Worm (Caenorhabditis elegans) whole organism, L2 larva: ENCODE measurements around the gene ugt-1.
A peak's percentile ranks its signal among the peaks of the same experiment; 100 is the strongest.

Experiments
- C34F6.9 ChIP-seq: fragments of 150-350 bp; optimal IDR thresholded peaks from 2 replicates; lab custom pipeline; 2014; ENCODE audit warnings: missing biosample characterization, missing genetic modification characterization
- R02D3.7 ChIP-seq: fragments of 150-350 bp; optimal IDR thresholded peaks from 2 replicates; lab custom pipeline; 2014; ENCODE audit warnings: missing biosample characterization, missing genetic modification characterization
- alr-1 ChIP-seq: fragments of 150-350 bp; optimal IDR thresholded peaks from 2 replicates; lab custom pipeline; 2014; ENCODE audit warnings: missing biosample characterization, missing genetic modification characterization
- aly-2 ChIP-seq: fragments of 150-350 bp; optimal IDR thresholded peaks from 2 replicates; lab custom pipeline; 2014; ENCODE audit warnings: missing biosample characterization, missing genetic modification characterization
- ama-1 ChIP-seq: fragments of 150-350 bp; optimal IDR thresholded peaks from 2 replicates; lab custom pipeline; 2018; ENCODE audit warnings: inconsistent platforms
- blmp-1 ChIP-seq: sonication (generic microtip); optimal IDR thresholded peaks from 2 replicates; lab custom pipeline; 2017; ENCODE audit warnings: missing genetic modification characterization, mild to moderate bottlenecking, missing compliant biosample characterization, antibody characterized with exemption, moderate library complexity; ENCODE audit not compliant: insufficient read depth
- ceh-16 ChIP-seq: fragments of 150-350 bp; optimal IDR thresholded peaks from 2 replicates; lab custom pipeline; 2014; ENCODE audit warnings: missing biosample characterization, missing genetic modification characterization
- ceh-82 ChIP-seq: fragments of 150-350 bp; optimal IDR thresholded peaks from 2 replicates; lab custom pipeline; 2014; ENCODE audit warnings: missing biosample characterization, missing genetic modification characterization
- crh-2 ChIP-seq: sonication (generic microtip); optimal IDR thresholded peaks from 2 replicates; lab custom pipeline; 2017; ENCODE audit warnings: missing biosample characterization, missing genetic modification characterization
- dmd-4 ChIP-seq: sonication (generic microtip); optimal IDR thresholded peaks from 2 replicates; lab custom pipeline; 2017; ENCODE audit warnings: missing biosample characterization, missing genetic modification characterization
- egl-27 ChIP-seq: sonication (generic microtip); optimal IDR thresholded peaks from 3 replicates; lab custom pipeline; 2017; ENCODE audit warnings: missing biosample characterization, missing genetic modification reagents, missing genetic modification characterization
- elt-3 ChIP-seq: sonication (generic microtip); optimal IDR thresholded peaks from 2 replicates; lab custom pipeline; 2017; ENCODE audit warnings: missing biosample characterization, missing genetic modification characterization
- fos-1 ChIP-seq: fragments of 150-350 bp; optimal IDR thresholded peaks from 2 replicates; lab custom pipeline; 2014; ENCODE audit warnings: missing biosample characterization, missing genetic modification characterization
- gmeb-1 ChIP-seq: fragments of 150-350 bp; optimal IDR thresholded peaks from 2 replicates; lab custom pipeline; 2014; ENCODE audit warnings: missing biosample characterization, missing genetic modification characterization
- lsy-2 ChIP-seq, 2 experiments: fragments of 150-350 bp in 1 of 2; sonication (generic microtip) in 1 of 2; optimal IDR thresholded peaks; 2 replicates each; lab custom pipeline; 2014 to 2017; ENCODE audit warnings: missing biosample characterization in 2 of 2, missing genetic modification characterization in 2 of 2
- mab-5 ChIP-seq: fragments of 150-350 bp; optimal IDR thresholded peaks from 2 replicates; lab custom pipeline; 2014; ENCODE audit warnings: missing biosample characterization, missing genetic modification characterization
- nhr-11 ChIP-seq: fragments of 150-350 bp; optimal IDR thresholded peaks from 2 replicates; lab custom pipeline; 2014; ENCODE audit warnings: missing biosample characterization, missing genetic modification characterization
- nhr-12 ChIP-seq: fragments of 150-350 bp; optimal IDR thresholded peaks from 2 replicates; lab custom pipeline; 2014; ENCODE audit warnings: missing biosample characterization, missing genetic modification characterization
- nhr-129 ChIP-seq: fragments of 150-350 bp; optimal IDR thresholded peaks from 2 replicates; lab custom pipeline; 2014; ENCODE audit warnings: missing biosample characterization, missing genetic modification characterization
- nhr-21 ChIP-seq: fragments of 150-350 bp; optimal IDR thresholded peaks from 2 replicates; lab custom pipeline; 2014; ENCODE audit warnings: missing biosample characterization, missing genetic modification characterization
- nhr-237 ChIP-seq: fragments of 150-350 bp; optimal IDR thresholded peaks from 2 replicates; lab custom pipeline; 2014; ENCODE audit warnings: missing biosample characterization, missing genetic modification characterization
- nhr-25 ChIP-seq: fragments of 150-350 bp; sonication (generic microtip); optimal IDR thresholded peaks from 3 replicates; lab custom pipeline; 2014; ENCODE audit warnings: missing biosample characterization, missing genetic modification characterization
- nhr-6 ChIP-seq: fragments of 150-350 bp; optimal IDR thresholded peaks from 2 replicates; lab custom pipeline; 2014; ENCODE audit warnings: missing biosample characterization, missing genetic modification characterization
- nhr-77 ChIP-seq: fragments of 150-350 bp; optimal IDR thresholded peaks from 2 replicates; lab custom pipeline; 2014; ENCODE audit warnings: missing biosample characterization, missing genetic modification characterization
- peb-1 ChIP-seq: fragments of 150-350 bp; optimal IDR thresholded peaks from 2 replicates; lab custom pipeline; 2014; ENCODE audit warnings: missing biosample characterization, missing genetic modification characterization
- sem-4 ChIP-seq: fragments of 150-350 bp; optimal IDR thresholded peaks from 2 replicates; lab custom pipeline; 2014; ENCODE audit warnings: missing biosample characterization, missing genetic modification reagents, missing genetic modification characterization
- skn-1 ChIP-seq: sonication (generic microtip); optimal IDR thresholded peaks from 2 replicates; lab custom pipeline; 2017; ENCODE audit warnings: missing biosample characterization, missing genetic modification characterization
- sma-9 ChIP-seq, 2 experiments: fragments of 150-350 bp in 1 of 2; sonication (generic microtip) in 1 of 2; optimal IDR thresholded peaks; 2 replicates each; lab custom pipeline; 2014 to 2016; ENCODE audit warnings: missing genetic modification characterization in 2 of 2, mild to moderate bottlenecking in 1 of 2, missing biosample characterization in 1 of 2, missing compliant biosample characterization in 1 of 2, missing genetic modification reagents in 1 of 2, moderate library complexity in 1 of 2
- snpc-4 ChIP-seq: fragments of 150-350 bp; optimal IDR thresholded peaks from 2 replicates; lab custom pipeline; 2014; ENCODE audit warnings: missing biosample characterization, missing genetic modification characterization
- unc-39 ChIP-seq: fragments of 150-350 bp; optimal IDR thresholded peaks from 2 replicates; lab custom pipeline; 2014; ENCODE audit warnings: missing biosample characterization, missing genetic modification characterization
- unc-55 ChIP-seq: fragments of 150-350 bp; sonication (generic microtip); optimal IDR thresholded peaks from 3 replicates; lab custom pipeline; 2014; ENCODE audit warnings: missing biosample characterization, missing genetic modification reagents, missing genetic modification characterization
- unc-62 ChIP-seq: fragments of 150-350 bp; optimal IDR thresholded peaks from 2 replicates; lab custom pipeline; 2014; ENCODE audit warnings: missing biosample characterization, missing genetic modification reagents, missing genetic modification characterization
- zag-1 ChIP-seq: fragments of 150-350 bp; optimal IDR thresholded peaks from 2 replicates; lab custom pipeline; 2014; ENCODE audit warnings: missing biosample characterization, missing genetic modification characterization
- ztf-1 ChIP-seq: fragments of 200-800 bp; sonication (Bioruptor generic); conservative IDR thresholded peaks from 2 replicates; pipeline ENCODE4 v1.3.6; 2022; ENCODE audit warnings: missing genetic modification characterization, missing compliant biosample characterization

ugt-1 gene

ce11 chrV:10399290-10399689 is 3.8 kb downstream of the ugt-1 start:
- TF ChIP-seq egl-27 (no peak), gmeb-1 (peak; percentile 24), crh-2 (tag; lab: Kevin White, UChicago) (peak; percentile 37), nhr-77 (no peak), sma-9 (GFP tag; optimal IDR thresholded peaks at IDR 0.05; lab: Kevin White, UChicago) (peak; percentile 76), sma-9 (tag; optimal IDR thresholded peaks at IDR 0.05; lab: Kevin White, UChicago) (no peak), fos-1 (tag; lab: Kevin White, UChicago) (peak; percentile 93), C34F6.9 (no peak), ama-1 (lab: Kevin White, UChicago) (no peak), dmd-4 (no peak), nhr-129 (tag; lab: Kevin White, UChicago) (peak; percentile 80), unc-62 (no peak), nhr-25 (no peak)

ce11 chrV:10402804-10403203 is 7.3 kb downstream of the ugt-1 start, which contains the start of gene F15H10.8:
Gene F15H10.8, minus strand, starts transcription at chrV:10402904.
- TF ChIP-seq nhr-25 (no peak), skn-1 (tag; lab: Kevin White, UChicago) (no peak), R02D3.7 (tag; lab: Kevin White, UChicago) (no peak), egl-27 (no peak), elt-3 (tag; lab: Kevin White, UChicago) (no peak), ceh-16 (tag; lab: Kevin White, UChicago) (no peak), peb-1 (tag; lab: Kevin White, UChicago) (no peak), ztf-1 (GFP tag; lab: Robert Waterston, UW) (no peak), nhr-21 (tag; lab: Kevin White, UChicago) (no peak), fos-1 (tag; lab: Kevin White, UChicago) (no peak), dmd-4 (no peak), nhr-237 (tag; lab: Kevin White, UChicago) (no peak), ceh-82 (tag; lab: Kevin White, UChicago) (no peak), blmp-1 (tag; lab: Kevin White, UChicago) (no peak), nhr-11 (tag; lab: Kevin White, UChicago) (no peak), mab-5 (no peak), alr-1 (no peak)
- TF ChIP-seq, all 48 proteins: peak for 0

- TF ChIP-seq fos-1 (tag; lab: Kevin White, UChicago) (peak; percentile 29), snpc-4 (tag; lab: Kevin White, UChicago) (no peak)
Measured at ce11 chrV:10404701-10405100, 9.2 kb downstream of the ugt-1 start.

- TF ChIP-seq lsy-2 (tag; optimal IDR thresholded peaks at IDR 0.05; lab: Kevin White, UChicago), result no peak
- no peak for TF ChIP-seq unc-55 (GFP tag; lab: Kevin White, UChicago)
- TF ChIP-seq unc-39 (tag; lab: Kevin White, UChicago), result no peak
- TF ChIP-seq snpc-4 (tag; lab: Kevin White, UChicago), result no peak
- TF ChIP-seq ceh-16 (tag; lab: Kevin White, UChicago), result no peak
- TF ChIP-seq nhr-77, result no peak
Measured at ce11 chrV:10406313-10406712, 10.8 kb downstream of the ugt-1 start, which contains the start of gene F15H10.7. Gene F15H10.7, minus strand, starts transcription at chrV:10406413.

- TF ChIP-seq nhr-6 (tag; lab: Kevin White, UChicago) (no peak), crh-2 (tag; lab: Kevin White, UChicago) (no peak), nhr-21 (tag; lab: Kevin White, UChicago) (no peak), nhr-77 (no peak), nhr-12 (no peak), sma-9 (GFP tag; optimal IDR thresholded peaks at IDR 0.05; lab: Kevin White, UChicago) (no peak), sma-9 (tag; optimal IDR thresholded peaks at IDR 0.05; lab: Kevin White, UChicago) (no peak), aly-2 (tag; lab: Kevin White, UChicago) (no peak), unc-62 (no peak), R02D3.7 (tag; lab: Kevin White, UChicago) (no peak), lsy-2 (tag; optimal IDR thresholded peaks at IDR 0.05; lab: Kevin White, UChicago) (no peak), elt-3 (tag; lab: Kevin White, UChicago) (no peak), fos-1 (tag; lab: Kevin White, UChicago) (no peak), sem-4 (tag; lab: Kevin White, UChicago) (no peak), skn-1 (tag; lab: Kevin White, UChicago) (no peak), ztf-1 (GFP tag; lab: Robert Waterston, UW) (no peak), zag-1 (tag; lab: Kevin White, UChicago) (no peak)
Measured at ce11 chrV:10410030-10410713, 14.7 kb downstream of the ugt-1 start, which contains the start of gene F15H10.12. Gene F15H10.12, minus strand, starts transcription at chrV:10410080.
